Fruit fly (Drosophila melanogaster) whole organism, embryonic: Measurements from ENCODE around the gene CG34451.

Experiments used
- Ada2b ChIP-seq: fragments of 200-800 bp; sonication (Bioruptor generic); IDR thresholded peaks from 2 replicates; pipeline ENCODE4 v1.3.6; 2022; ENCODE audit warnings: missing biosample characterization, missing genetic modification characterization
- CG10565 ChIP-seq: fragments of 200-800 bp; sonication (Bioruptor generic); optimal IDR thresholded peaks from 3 replicates; lab custom pipeline; 2016; ENCODE audit warnings: missing biosample characterization, mild to moderate bottlenecking, missing genetic modification characterization
- CG11456 ChIP-seq: fragments of 200-800 bp; sonication (Bioruptor generic); IDR thresholded peaks from 3 replicates; pipeline ENCODE4 v1.3.6; 2022; ENCODE audit warnings: missing biosample characterization, missing genetic modification characterization
- CG13296 ChIP-seq: fragments of 200-800 bp; sonication (Bioruptor generic); optimal IDR thresholded peaks from 3 replicates; lab custom pipeline; 2018; ENCODE audit warnings: missing biosample characterization, mild to moderate bottlenecking, missing genetic modification characterization
- CG13894 ChIP-seq: fragments of 200-800 bp; sonication (Bioruptor generic); optimal IDR thresholded peaks from 3 replicates; lab custom pipeline; 2018; ENCODE audit warnings: missing biosample characterization, mild to moderate bottlenecking, missing genetic modification characterization, moderate library complexity
- CG14050 ChIP-seq: fragments of 200-800 bp; sonication (Bioruptor generic); IDR thresholded peaks from 3 replicates; pipeline ENCODE4 v1.3.6; 2022; ENCODE audit warnings: missing biosample characterization, missing genetic modification characterization
- CG14860 ChIP-seq: fragments of 200-800 bp; sonication (Bioruptor generic); IDR thresholded peaks from 3 replicates; pipeline ENCODE4 v1.3.6; 2022; ENCODE audit warnings: missing biosample characterization, missing genetic modification characterization; ENCODE audit not compliant: partially characterized antibody
- CG17802 ChIP-seq: fragments of 200-800 bp; sonication (Bioruptor generic); optimal IDR thresholded peaks from 2 replicates; lab custom pipeline; 2018; ENCODE audit warnings: missing biosample characterization, mild to moderate bottlenecking, missing genetic modification characterization, moderate library complexity
- CG2120 ChIP-seq: fragments of 200-800 bp; sonication (Bioruptor generic); optimal IDR thresholded peaks from 3 replicates; lab custom pipeline; 2016; ENCODE audit warnings: missing biosample characterization, missing genetic modification characterization
- CG34422 ChIP-seq: fragments of 200-800 bp; sonication (Bioruptor generic); IDR thresholded peaks from 3 replicates; pipeline ENCODE4 v1.3.6; 2022; ENCODE audit warnings: missing biosample characterization, missing genetic modification characterization
- CG4424 ChIP-seq: fragments of 200-800 bp; sonication (Bioruptor generic); optimal IDR thresholded peaks from 3 replicates; lab custom pipeline; 2016; ENCODE audit warnings: missing biosample characterization, missing genetic modification characterization
- CG4820 ChIP-seq: fragments of 200-800 bp; sonication (Bioruptor generic); optimal IDR thresholded peaks from 3 replicates; lab custom pipeline; 2016; ENCODE audit warnings: missing biosample characterization, missing genetic modification characterization
- CG6272 ChIP-seq: fragments of 200-800 bp; sonication (Bioruptor generic); IDR thresholded peaks from 2 replicates; pipeline ENCODE4 v1.3.6; 2022; ENCODE audit warnings: missing biosample characterization, missing genetic modification characterization
- CG6791 ChIP-seq: fragments of 200-800 bp; sonication (Bioruptor generic); IDR thresholded peaks from 3 replicates; pipeline ENCODE4 v1.3.6; 2022; ENCODE audit warnings: missing biosample characterization, missing genetic modification characterization; ENCODE audit not compliant: partially characterized antibody
- CG7357 ChIP-seq: fragments of 200-800 bp; sonication (Bioruptor generic); IDR thresholded peaks from 3 replicates; pipeline ENCODE4 v1.3.6; 2022; ENCODE audit warnings: missing biosample characterization, missing genetic modification characterization
- CG7745 ChIP-seq: fragments of 200-800 bp; sonication (Bioruptor generic); optimal IDR thresholded peaks from 2 replicates; lab custom pipeline; 2018; ENCODE audit warnings: missing biosample characterization, mild to moderate bottlenecking, missing genetic modification characterization, moderate library complexity
- CG8359 ChIP-seq: fragments of 200-800 bp; sonication (Bioruptor generic); optimal IDR thresholded peaks from 2 replicates; lab custom pipeline; 2017; ENCODE audit warnings: missing biosample characterization, mild to moderate bottlenecking, missing genetic modification characterization, borderline replicate concordance
- CG9797 ChIP-seq: fragments of 200-800 bp; sonication (Bioruptor generic); optimal IDR thresholded peaks from 3 replicates; lab custom pipeline; 2018; ENCODE audit warnings: missing biosample characterization, mild to moderate bottlenecking, missing genetic modification characterization
- Doc3 ChIP-seq: fragments of 200-800 bp; sonication (Bioruptor generic); IDR thresholded peaks from 3 replicates; pipeline ENCODE4 v1.3.6; 2022; ENCODE audit warnings: missing biosample characterization, missing genetic modification characterization; ENCODE audit not compliant: partially characterized antibody
- Dp ChIP-seq: fragments of 200-800 bp; sonication (Bioruptor generic); optimal IDR thresholded peaks from 2 replicates; lab custom pipeline; 2018; ENCODE audit warnings: missing biosample characterization, mild to moderate bottlenecking, missing genetic modification characterization, moderate library complexity
- Fer3 ChIP-seq: fragments of 200-800 bp; sonication (Bioruptor generic); optimal IDR thresholded peaks from 2 replicates; lab custom pipeline; 2018; ENCODE audit warnings: missing biosample characterization, mild to moderate bottlenecking, missing genetic modification characterization, moderate library complexity
- GATAe ChIP-seq: fragments of 200-800 bp; sonication (Bioruptor generic); conservative IDR thresholded peaks from 2 replicates; pipeline ENCODE4 v1.3.6; 2022; ENCODE audit warnings: missing biosample characterization, missing genetic modification characterization
- HLHmδ ChIP-seq: fragments of 200-800 bp; sonication (Bioruptor generic); optimal IDR thresholded peaks from 2 replicates; lab custom pipeline; 2018; ENCODE audit warnings: missing biosample characterization, mild to moderate bottlenecking, missing genetic modification characterization, moderate library complexity
- Hey ChIP-seq: fragments of 200-800 bp; sonication (Bioruptor generic); optimal IDR thresholded peaks from 3 replicates; lab custom pipeline; 2018; ENCODE audit warnings: missing biosample characterization, mild to moderate bottlenecking, missing genetic modification characterization
- Lpt ChIP-seq: fragments of >200 bp; optimal IDR thresholded peaks from 2 replicates; lab custom pipeline; 2018; ENCODE audit warnings: missing biosample characterization, missing genetic modification characterization
- Max ChIP-seq: fragments of 200-800 bp; sonication (Bioruptor generic); optimal IDR thresholded peaks from 2 replicates; lab custom pipeline; 2016; ENCODE audit warnings: missing biosample characterization, mild to moderate bottlenecking, missing genetic modification characterization
- Meics ChIP-seq: fragments of 200-800 bp; sonication (Bioruptor generic); optimal IDR thresholded peaks from 2 replicates; lab custom pipeline; 2017; ENCODE audit warnings: missing biosample characterization, mild to moderate bottlenecking, missing genetic modification characterization
- Poxn ChIP-seq: fragments of 200-800 bp; sonication (Bioruptor generic); IDR thresholded peaks from 2 replicates; pipeline ENCODE4 v1.3.6; 2022; ENCODE audit warnings: missing biosample characterization, missing genetic modification characterization
- Rfx ChIP-seq: fragments of 200-800 bp; sonication (Bioruptor generic); IDR thresholded peaks from 2 replicates; pipeline ENCODE4 v1.3.6; 2022; ENCODE audit warnings: missing biosample characterization, missing genetic modification characterization
- Six4 ChIP-seq: fragments of 200-800 bp; sonication (Bioruptor generic); optimal IDR thresholded peaks from 2 replicates; lab custom pipeline; 2016; ENCODE audit warnings: missing biosample characterization, missing genetic modification characterization
- Ssrp ChIP-seq: fragments of 200-800 bp; sonication (Bioruptor generic); optimal IDR thresholded peaks from 2 replicates; lab custom pipeline; 2018; ENCODE audit warnings: missing biosample characterization, mild to moderate bottlenecking, missing genetic modification characterization, moderate library complexity
- Usf ChIP-seq: fragments of 200-800 bp; sonication (Bioruptor generic); optimal IDR thresholded peaks from 2 replicates; lab custom pipeline; 2017; ENCODE audit warnings: missing genotype, missing biosample characterization, missing genetic modification characterization
- YL-1 ChIP-seq: fragments of 200-800 bp; sonication (Bioruptor generic); optimal IDR thresholded peaks from 3 replicates; lab custom pipeline; 2017; ENCODE audit warnings: missing biosample characterization, mild to moderate bottlenecking, missing genetic modification characterization
- ac ChIP-seq: fragments of 200-800 bp; sonication (Bioruptor generic); optimal IDR thresholded peaks from 3 replicates; lab custom pipeline; 2017; ENCODE audit warnings: missing biosample characterization, mild to moderate bottlenecking, missing genetic modification characterization
- btn ChIP-seq: fragments of 200-800 bp; sonication (Bioruptor generic); optimal IDR thresholded peaks from 2 replicates; lab custom pipeline; 2016; ENCODE audit warnings: missing biosample characterization, missing genetic modification characterization
- caup ChIP-seq: fragments of 200-800 bp; sonication (Bioruptor generic); optimal IDR thresholded peaks from 3 replicates; lab custom pipeline; 2017; ENCODE audit warnings: missing biosample characterization, mild to moderate bottlenecking, missing genetic modification characterization, moderate library complexity; ENCODE audit not compliant: severe bottlenecking
- dati ChIP-seq: fragments of 200-800 bp; sonication (Bioruptor generic); IDR thresholded peaks from 2 replicates; pipeline ENCODE4 v1.3.6; 2022; ENCODE audit warnings: missing biosample characterization, missing genetic modification characterization
- insv ChIP-seq, 2 experiments: fragments of 200-800 bp; sonication (Bioruptor generic); optimal IDR thresholded peaks; 3 replicates each; lab custom pipeline; 2016 to 2018; ENCODE audit warnings: missing biosample characterization in 2 of 2, missing genetic modification characterization in 2 of 2
- inv ChIP-seq: fragments of 200-800 bp; sonication (Bioruptor generic); IDR thresholded peaks from 2 replicates; pipeline ENCODE4 v1.3.6; 2022; ENCODE audit warnings: missing biosample characterization, missing genetic modification characterization; ENCODE audit not compliant: partially characterized antibody
- lab ChIP-seq: fragments of 200-800 bp; sonication (Bioruptor generic); optimal IDR thresholded peaks from 3 replicates; lab custom pipeline; 2017; ENCODE audit warnings: missing biosample characterization, missing genetic modification characterization, mild to moderate bottlenecking, moderate library complexity, missing genetic modification reagents
- nmo ChIP-seq: fragments of 200-800 bp; sonication (Bioruptor generic); optimal IDR thresholded peaks from 2 replicates; lab custom pipeline; 2018; ENCODE audit warnings: missing biosample characterization, mild to moderate bottlenecking, missing genetic modification characterization, moderate library complexity
- onecut ChIP-seq: fragments of 200-800 bp; sonication (Bioruptor generic); IDR thresholded peaks from 2 replicates; pipeline ENCODE4 v1.3.6; 2022; ENCODE audit warnings: missing biosample characterization, missing genetic modification characterization
- ro ChIP-seq: fragments of 200-800 bp; sonication (Bioruptor generic); IDR thresholded peaks from 2 replicates; pipeline ENCODE4 v1.3.6; 2022; ENCODE audit warnings: missing biosample characterization, missing genetic modification characterization
- slou ChIP-seq: fragments of 200-800 bp; sonication (Bioruptor generic); optimal IDR thresholded peaks from 3 replicates; lab custom pipeline; 2016; ENCODE audit warnings: missing biosample characterization, missing genetic modification characterization
- so ChIP-seq: fragments of 200-800 bp; sonication (Bioruptor generic); IDR thresholded peaks from 3 replicates; pipeline ENCODE4 v1.3.6; 2022; ENCODE audit warnings: missing biosample characterization, missing genetic modification characterization
- stwl ChIP-seq: fragments of 200-800 bp; sonication (Bioruptor generic); optimal IDR thresholded peaks from 3 replicates; lab custom pipeline; 2018; ENCODE audit warnings: missing biosample characterization, mild to moderate bottlenecking, missing genetic modification characterization, moderate library complexity
- tna ChIP-seq: fragments of 200-800 bp; sonication (Bioruptor generic); IDR thresholded peaks from 2 replicates; pipeline ENCODE4 v1.3.6; 2022; ENCODE audit warnings: missing biosample characterization, missing genetic modification characterization; ENCODE audit not compliant: partially characterized antibody
- vvl ChIP-seq: fragments of 200-800 bp; sonication (Bioruptor generic); IDR thresholded peaks from 2 replicates; pipeline ENCODE4 v1.3.6; 2022; ENCODE audit warnings: missing biosample characterization, missing genetic modification characterization
- yki ChIP-seq: fragments of >200 bp; optimal IDR thresholded peaks from 3 replicates; lab custom pipeline; 2018
- z ChIP-seq: fragments of 200-800 bp; sonication (Bioruptor generic); IDR thresholded peaks from 3 replicates; pipeline ENCODE4 v1.3.6; 2022; ENCODE audit warnings: missing biosample characterization, missing genetic modification characterization

The CG34451 gene

dm6 chr3L:15729306-15730006 lies 37.6 kb upstream of the CG34451 start (continued):
- TF ChIP-seq Usf (no peak), CG9797 (no peak), so (GFP tag; lab: Robert Waterston, UW) (peak; percentile 22; the same call in 1 of the 3 replicates), CG10565 (GFP tag; lab: Kevin White, UChicago) (no peak), CG6272 (GFP tag; lab: Robert Waterston, UW) (no peak), Poxn (GFP tag; lab: Robert Waterston, UW) (no peak), ro (GFP tag; lab: Robert Waterston, UW) (no peak), CG13296 (GFP tag; lab: Kevin White, UChicago) (no peak), Fer3 (no peak), GATAe (GFP tag; lab: Robert Waterston, UW) (no peak), CG14050 (GFP tag; lab: Robert Waterston, UW) (no peak), Ada2b (GFP tag; lab: Robert Waterston, UW) (no peak), vvl (peak; percentile 61; the same call in 1 of the 2 replicates), CG8359 (GFP tag; lab: Kevin White, UChicago) (no peak), YL-1 (GFP tag; lab: Kevin White, UChicago) (no peak), CG11456 (GFP tag; lab: Robert Waterston, UW) (peak; percentile 18; the same call in 1 of the 3 replicates), CG7745 (tag; lab: Kevin White, UChicago) (peak; percentile 8), ac (GFP tag; lab: Kevin White, UChicago) (peak; percentile 26), nmo (GFP tag; lab: Kevin White, UChicago) (no peak), slou (GFP tag; lab: Kevin White, UChicago) (no peak), CG7357 (GFP tag; lab: Robert Waterston, UW) (no peak), Max (no peak), Doc3 (GFP tag; lab: Robert Waterston, UW) (no peak), HLHmδ (GFP tag; lab: Kevin White, UChicago) (peak; percentile 64), stwl (tag; lab: Kevin White, UChicago) (no peak), inv (GFP tag; lab: Robert Waterston, UW) (peak; percentile 34; the same call in 1 of the 2 replicates), CG14860 (GFP tag; lab: Robert Waterston, UW) (no peak), dati (GFP tag; lab: Robert Waterston, UW) (no peak), Ssrp (tag; lab: Kevin White, UChicago) (no peak), CG6791 (GFP tag; lab: Robert Waterston, UW) (peak; percentile 72; the same call in 2 of the 3 replicates), Lpt (GFP tag; lab: Kevin White, UChicago) (no peak), lab (GFP tag; lab: Kevin White, UChicago) (peak; percentile 6), tna (no peak), caup (GFP tag; lab: Kevin White, UChicago) (no peak), Meics (GFP tag; lab: Kevin White, UChicago) (no peak), yki (lab: Kevin White, UChicago) (peak; percentile 98), btn (GFP tag; lab: Kevin White, UChicago) (no peak), CG17802 (tag; lab: Kevin White, UChicago) (no peak), CG4820 (GFP tag; lab: Kevin White, UChicago) (no peak), CG13894 (tag; lab: Kevin White, UChicago) (no peak), insv (GFP tag; optimal IDR thresholded peaks at IDR 0.05; lab: Kevin White, UChicago) (no peak), CG34422 (GFP tag; lab: Robert Waterston, UW) (0 out of 3 replicates have a peak, but pooled peaks have one; percentile 17), CG2120 (GFP tag; lab: Kevin White, UChicago) (no peak), onecut (GFP tag; lab: Robert Waterston, UW) (peak; percentile 25; the same call in 1 of the 2 replicates), Six4 (GFP tag; lab: Kevin White, UChicago) (no peak), Dp (GFP tag; lab: Kevin White, UChicago) (no peak), Rfx (GFP tag; lab: Robert Waterston, UW) (no peak), Hey (no peak), z (GFP tag; lab: Robert Waterston, UW) (peak; percentile 99), CG4424 (GFP tag; lab: Kevin White, UChicago) (no peak)
